Worm (Caenorhabditis elegans) whole organism, L4/young adult: ENCODE results near the gene din-1.

Experiments used
- W03F9.2 ChIP-seq: fragments of 150-350 bp; optimal IDR thresholded peaks from 2 replicates; lab custom pipeline; 2014; ENCODE audit warnings: missing biosample characterization, missing genetic modification characterization
- dao-5 ChIP-seq: sonication (generic microtip); optimal IDR thresholded peaks from 2 replicates; lab custom pipeline; 2016; ENCODE audit warnings: missing genotype, missing genetic modification characterization, moderate library complexity, missing compliant biosample characterization
- him-1 ChIP-seq: sonication (generic microtip); optimal IDR thresholded peaks from 2 replicates; lab custom pipeline; 2016; ENCODE audit warnings: missing genotype, missing genetic modification reagents, missing genetic modification characterization, missing compliant biosample characterization

din-1 gene

ce11 chrII:11633509-11633908 lies at the start of gene din-1:
din-1 (minus strand) TSS chrII:11633609.
- TF ChIP-seq W03F9.2 (tag; lab: Kevin White, UChicago) (no peak), dao-5 (tag; lab: Kevin White, UChicago) (no peak), him-1 (no peak)

ce11 chrII:11681136-11681824 lies 47.9 kb upstream of the din-1 start, which contains the start of the genes sfxn-1.4 and C47D12.4:
sfxn-1.4 (minus strand) TSS chrII:11681236.
C47D12.4 (plus strand) TSS chrII:11681774.
- TF ChIP-seq him-1 (no peak), dao-5 (tag; lab: Kevin White, UChicago) (no peak), W03F9.2 (tag; lab: Kevin White, UChicago) (no peak)

ce11 chrII:11680220-11680619 lies 46.8 kb upstream of the din-1 start:
- TF ChIP-seq him-1 (no peak), W03F9.2 (tag; lab: Kevin White, UChicago) (no peak), dao-5 (tag; lab: Kevin White, UChicago) (no peak)

ce11 chrII:11675877-11676473 lies 42.6 kb upstream of the din-1 start, which contains the start of the genes trr-1 and C47D12.2:
trr-1 (minus strand) TSS chrII:11675927.
C47D12.2 (plus strand) TSS chrII:11676306.
- no peak for TF ChIP-seq dao-5 (tag; lab: Kevin White, UChicago)
- no peak for TF ChIP-seq W03F9.2 (tag; lab: Kevin White, UChicago)
- TF ChIP-seq him-1, result no peak

ce11 chrII:11658854-11659253 lies 25.4 kb upstream of the din-1 start:
- TF ChIP-seq dao-5 (tag; lab: Kevin White, UChicago), result no peak
- no peak for TF ChIP-seq W03F9.2 (tag; lab: Kevin White, UChicago)
- TF ChIP-seq him-1, result no peak

ce11 chrII:11657079-11657478 lies 23.7 kb upstream of the din-1 start, which contains the start of gene nep-1:
nep-1 (minus strand) TSS chrII:11657179.
- no peak for TF ChIP-seq him-1
- TF ChIP-seq W03F9.2 (tag; lab: Kevin White, UChicago), result no peak
- no peak for TF ChIP-seq dao-5 (tag; lab: Kevin White, UChicago)

- no peak for TF ChIP-seq him-1
- TF ChIP-seq W03F9.2 (tag; lab: Kevin White, UChicago), result peak; percentile 82
These were observed 19.3 kb upstream of the din-1 start, which contains the start of the genes rad-23 and rpn-12 for ce11 chrII:11652679-11653174. rad-23 (minus strand) TSS chrII:11652729. rpn-12 (plus strand) TSS chrII:11653124.

ce11 chrII:11652125-11652524 lies 18.7 kb upstream of the din-1 start:
- TF ChIP-seq him-1 (no peak), W03F9.2 (tag; lab: Kevin White, UChicago) (no peak), dao-5 (tag; lab: Kevin White, UChicago) (no peak)

- TF ChIP-seq dao-5 (tag; lab: Kevin White, UChicago), result no peak
- no peak for TF ChIP-seq him-1
- TF ChIP-seq W03F9.2 (tag; lab: Kevin White, UChicago), result no peak
These were observed 17.7 kb upstream of the din-1 start, which contains the start of gene coa-7 for ce11 chrII:11650975-11651588. coa-7 (minus strand) TSS chrII:11651148.

ce11 chrII:11649239-11649638 lies 15.8 kb upstream of the din-1 start:
- TF ChIP-seq W03F9.2 (tag; lab: Kevin White, UChicago), result no peak
- TF ChIP-seq him-1, result no peak
- no peak for TF ChIP-seq dao-5 (tag; lab: Kevin White, UChicago)

ce11 chrII:11646874-11647273 lies 13.5 kb upstream of the din-1 start:
- no peak for TF ChIP-seq dao-5 (tag; lab: Kevin White, UChicago)
- no peak for TF ChIP-seq W03F9.2 (tag; lab: Kevin White, UChicago)
- TF ChIP-seq him-1, result no peak

- no peak for TF ChIP-seq dao-5 (tag; lab: Kevin White, UChicago)
- TF ChIP-seq him-1, result no peak
- no peak for TF ChIP-seq W03F9.2 (tag; lab: Kevin White, UChicago)
These were observed 12.9 kb upstream of the din-1 start, which contains the start of gene ghi-1 for ce11 chrII:11646276-11646797. ghi-1 (plus strand) TSS chrII:11646747.

- TF ChIP-seq dao-5 (tag; lab: Kevin White, UChicago) (no peak), him-1 (no peak), W03F9.2 (tag; lab: Kevin White, UChicago) (no peak)
These were observed 12.0 kb upstream of the din-1 start for ce11 chrII:11645383-11645782.
